Fruit fly (Drosophila melanogaster): ENCODE measurements around the gene Rab3-GAP.

DNA sequence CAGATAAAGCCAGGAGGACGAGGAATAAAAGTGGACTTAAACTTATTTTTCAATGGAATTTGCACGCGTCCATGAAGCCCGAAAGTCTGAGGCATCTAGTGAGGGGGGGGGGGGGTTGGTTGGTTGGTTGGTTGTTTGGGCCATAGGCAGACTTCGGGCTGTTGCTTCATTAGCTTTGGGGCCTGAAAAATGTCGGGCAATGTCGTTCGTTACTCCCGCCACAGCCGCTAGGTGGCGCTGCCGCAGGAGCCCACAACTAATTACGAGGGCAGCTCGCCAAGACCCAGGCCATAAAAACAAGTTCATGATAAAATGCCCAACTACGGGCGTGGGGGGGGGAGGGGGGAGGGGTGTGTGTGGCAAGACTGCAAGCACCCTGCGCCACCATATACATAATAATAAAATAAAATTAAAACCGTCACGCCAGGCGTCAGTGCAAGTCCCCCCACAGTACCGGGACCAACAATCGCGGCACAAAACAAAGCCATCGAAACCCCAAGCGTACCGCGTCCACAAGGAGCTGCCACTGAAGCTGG lies 15.2 kb upstream of the Rab3-GAP start:
- no peak for TF ChIP-seq CG8319 (GFP tag; optimal IDR thresholded peaks at IDR 0.05)
- TF ChIP-seq lz (GFP tag; optimal IDR thresholded peaks at IDR 0.05), result no peak
- no peak for TF ChIP-seq CG1621 (tag; optimal IDR thresholded peaks at IDR 0.05)
- no peak for TF ChIP-seq dac (GFP tag; optimal IDR thresholded peaks at IDR 0.05)
- no peak for TF ChIP-seq cyc (GFP tag; optimal IDR thresholded peaks at IDR 0.05)
- no peak for TF ChIP-seq Smox (GFP tag; optimal IDR thresholded peaks at IDR 0.05)
- no peak for TF ChIP-seq vri (GFP tag; optimal IDR thresholded peaks at IDR 0.05)
- TF ChIP-seq spab (GFP tag; optimal IDR thresholded peaks at IDR 0.05), result no peak
- TF ChIP-seq eg (GFP tag; IDR thresholded peaks at IDR 0.05), result no peak
- TF ChIP-seq Lpt (GFP tag; optimal IDR thresholded peaks at IDR 0.05), result no peak
- no peak for TF ChIP-seq achi (GFP tag; optimal IDR thresholded peaks at IDR 0.05)
- no peak for TF ChIP-seq CG3032 (tag; optimal IDR thresholded peaks at IDR 0.05)
- TF ChIP-seq Sox102F (GFP tag; optimal IDR thresholded peaks at IDR 0.05), result no peak

Measured in whole organism, prepupa.